Worm (Caenorhabditis elegans) whole organism, L1 larva: ENCODE measurements around the gene ZK792.5.

Experiments used
- C16A3.4 ChIP-seq: fragments of 150-350 bp; optimal IDR thresholded peaks from 2 replicates; lab custom pipeline; 2014; ENCODE audit warnings: missing biosample characterization, missing genetic modification characterization
- alr-1 ChIP-seq: fragments of 200-800 bp; sonication (Bioruptor generic); optimal IDR thresholded peaks from 2 replicates; lab custom pipeline; 2018; ENCODE audit warnings: borderline replicate concordance, mild to moderate bottlenecking, missing genetic modification characterization, missing compliant biosample characterization
- ama-1 ChIP-seq: fragments of 150-350 bp; optimal IDR thresholded peaks from 2 replicates; lab custom pipeline; 2014
- blmp-1 ChIP-seq: fragments of 150-350 bp; optimal IDR thresholded peaks from 2 replicates; lab custom pipeline; 2014; ENCODE audit warnings: missing biosample characterization, missing genetic modification characterization
- ceh-8 ChIP-seq: fragments of 200-800 bp; sonication (Bioruptor generic); optimal IDR thresholded peaks from 2 replicates; lab custom pipeline; 2018; ENCODE audit warnings: mild to moderate bottlenecking, missing genetic modification characterization, moderate library complexity, missing compliant biosample characterization
- ceh-82 ChIP-seq, 3 experiments: fragments of 150-350 bp in 1 of 3; sonication (generic microtip) in 2 of 3; optimal IDR thresholded peaks; 2 replicates each; lab custom pipeline; 2014 to 2017; ENCODE audit warnings: missing biosample characterization in 3 of 3, missing genetic modification characterization in 3 of 3
- ces-1 ChIP-seq: fragments of 150-350 bp; optimal IDR thresholded peaks from 2 replicates; lab custom pipeline; 2014; ENCODE audit warnings: missing biosample characterization, missing genetic modification reagents, missing genetic modification characterization
- dpl-1 ChIP-seq, 3 experiments: fragments of 150-350 bp in 2 of 3; sonication (generic microtip) in 1 of 3; optimal IDR thresholded peaks; 2 replicates each; lab custom pipeline; 2014 to 2017; ENCODE audit warnings: missing biosample characterization in 3 of 3, missing genetic modification characterization in 3 of 3, missing genetic modification reagents in 3 of 3
- elt-2 ChIP-seq: sonication (generic microtip); optimal IDR thresholded peaks from 2 replicates; lab custom pipeline; 2016; ENCODE audit warnings: missing genetic modification characterization, mild to moderate bottlenecking, inconsistent platforms, missing compliant biosample characterization, missing genetic modification reagents
- elt-3 ChIP-seq, 6 experiments: fragments of 150-350 bp in 1 of 6; sonication (generic microtip); optimal IDR thresholded peaks; 2 replicates each; lab custom pipeline; 2017 to 2018; ENCODE audit warnings: missing biosample characterization in 6 of 6, missing genetic modification characterization in 6 of 6, inconsistent platforms in 1 of 6
- ets-5 ChIP-seq: fragments of 200-800 bp; sonication (Bioruptor generic); IDR thresholded peaks from 2 replicates; pipeline ENCODE4 v1.3.6; 2022; ENCODE audit warnings: missing genetic modification characterization, missing compliant biosample characterization
- hlh-4 ChIP-seq: sonication (generic microtip); optimal IDR thresholded peaks from 2 replicates; lab custom pipeline; 2016; ENCODE audit warnings: mild to moderate bottlenecking, missing genetic modification characterization, missing compliant biosample characterization
- isw-1 ChIP-seq: fragments of 200-800 bp; sonication (Bioruptor generic); IDR thresholded peaks from 2 replicates; pipeline ENCODE4 v1.3.6; 2022; ENCODE audit warnings: missing genetic modification characterization, missing compliant biosample characterization
- jun-1 ChIP-seq: fragments of 150-350 bp; optimal IDR thresholded peaks from 2 replicates; lab custom pipeline; 2014; ENCODE audit warnings: missing biosample characterization, missing genetic modification reagents, missing genetic modification characterization
- lin-14 ChIP-seq: fragments of 200-800 bp; sonication (Bioruptor generic); optimal IDR thresholded peaks from 2 replicates; lab custom pipeline; 2018; ENCODE audit warnings: mild to moderate bottlenecking, missing genetic modification characterization, moderate library complexity, missing compliant biosample characterization
- lin-35 ChIP-seq, 2 experiments: fragments of 150-350 bp; optimal IDR thresholded peaks; 2 replicates each; lab custom pipeline; 2014; ENCODE audit warnings: missing biosample characterization in 2 of 2, missing genetic modification characterization in 2 of 2, missing genetic modification reagents in 2 of 2
- lin-39 ChIP-seq: fragments of 150-350 bp; optimal IDR thresholded peaks from 2 replicates; lab custom pipeline; 2014; ENCODE audit warnings: missing biosample characterization, missing genetic modification reagents, missing genetic modification characterization
- lsy-2 ChIP-seq, 2 experiments: fragments of 150-350 bp; optimal IDR thresholded peaks; 2 replicates each; lab custom pipeline; 2014; ENCODE audit warnings: missing biosample characterization in 2 of 2, missing genetic modification characterization in 2 of 2
- mab-9 ChIP-seq: fragments of 200-800 bp; sonication (Bioruptor generic); IDR thresholded peaks from 2 replicates; pipeline ENCODE4 v1.3.6; 2022; ENCODE audit warnings: missing genetic modification reagents, missing genetic modification characterization, missing compliant biosample characterization
- mdl-1 ChIP-seq, 2 experiments: fragments of 150-350 bp; optimal IDR thresholded peaks; 2 replicates each; lab custom pipeline; 2014 to 2017; ENCODE audit warnings: missing biosample characterization in 2 of 2, missing genetic modification characterization in 2 of 2, inconsistent platforms in 1 of 2
- nhr-11 ChIP-seq: fragments of 150-350 bp; optimal IDR thresholded peaks from 2 replicates; lab custom pipeline; 2014; ENCODE audit warnings: missing biosample characterization, missing genetic modification characterization
- nhr-85 ChIP-seq: sonication (generic microtip); peaks from one replicate; lab custom pipeline; 2016; ENCODE audit warnings: missing genetic modification characterization, inconsistent platforms, missing compliant biosample characterization
- nhr-90 ChIP-seq: sonication (generic microtip); optimal IDR thresholded peaks from 2 replicates; lab custom pipeline; 2016; ENCODE audit warnings: mild to moderate bottlenecking, missing genetic modification characterization, missing compliant biosample characterization; ENCODE audit not compliant: poor library complexity
- pag-3 ChIP-seq: sonication (generic microtip); optimal IDR thresholded peaks from 2 replicates; lab custom pipeline; 2017; ENCODE audit warnings: missing genetic modification characterization, mild to moderate bottlenecking, missing compliant biosample characterization, antibody characterized with exemption, borderline replicate concordance; ENCODE audit not compliant: insufficient read depth
- pqm-1 ChIP-seq: sonication (generic microtip); optimal IDR thresholded peaks from 3 replicates; lab custom pipeline; 2017; ENCODE audit warnings: missing biosample characterization, missing genetic modification characterization
- snpc-4 ChIP-seq: fragments of 150-350 bp; optimal IDR thresholded peaks from 2 replicates; lab custom pipeline; 2014; ENCODE audit warnings: missing biosample characterization, missing genetic modification characterization
- sox-4 ChIP-seq: sonication (generic microtip); optimal IDR thresholded peaks from 2 replicates; lab custom pipeline; 2016; ENCODE audit warnings: missing genetic modification characterization, missing compliant biosample characterization
- sup-37 ChIP-seq: fragments of 200-800 bp; sonication (Bioruptor generic); optimal IDR thresholded peaks from 2 replicates; lab custom pipeline; 2018; ENCODE audit warnings: mild to moderate bottlenecking, missing genetic modification characterization, missing compliant biosample characterization
- swsn-7 ChIP-seq: sonication (generic microtip); optimal IDR thresholded peaks from 2 replicates; lab custom pipeline; 2016; ENCODE audit warnings: missing genetic modification characterization, missing compliant biosample characterization
- vab-15 ChIP-seq: sonication (generic microtip); optimal IDR thresholded peaks from 2 replicates; lab custom pipeline; 2017; ENCODE audit warnings: missing genotype, mild to moderate bottlenecking, missing genetic modification characterization, missing compliant biosample characterization
- xbp-1 ChIP-seq: sonication (generic microtip); optimal IDR thresholded peaks from 2 replicates; lab custom pipeline; 2016; ENCODE audit warnings: missing genetic modification characterization, missing compliant biosample characterization
- ztf-11 ChIP-seq, 2 experiments: sonication (generic microtip); optimal IDR thresholded peaks; 2 replicates each; lab custom pipeline; 2016 to 2017; ENCODE audit warnings: missing genetic modification characterization in 2 of 2, missing biosample characterization in 1 of 2, missing compliant biosample characterization in 1 of 2

Gene ZK792.5

ce11 chrIV:11700100-11700499, 12.2 kb upstream of the ZK792.5 start:
- TF ChIP-seq blmp-1 (tag; lab: Kevin White, UChicago) (peak; percentile 99), alr-1 (tag; lab: Kevin White, UChicago) (no peak), elt-3 (tag; optimal IDR thresholded peaks at IDR 0.05; lab: Kevin White, UChicago) (peak in 2 of 6 experiments; percentile 27 to 65), nhr-85 (tag; lab: Kevin White, UChicago) (peak; percentile 23), lin-14 (GFP tag; lab: Kevin White, UChicago) (no peak)

- TF ChIP-seq lsy-2 (tag; optimal IDR thresholded peaks at IDR 0.05; lab: Kevin White, UChicago) (no peak), nhr-85 (tag; lab: Kevin White, UChicago) (no peak), ces-1 (GFP tag; lab: Kevin White, UChicago) (no peak), blmp-1 (tag; lab: Kevin White, UChicago) (no peak), jun-1 (no peak), mab-9 (no peak), vab-15 (tag; lab: Kevin White, UChicago) (no peak), lin-39 (no peak), lin-35 (GFP tag; optimal IDR thresholded peaks at IDR 0.05; lab: Kevin White, UChicago) (no peak), swsn-7 (tag; lab: Kevin White, UChicago) (no peak), nhr-11 (no peak), ama-1 (lab: Kevin White, UChicago) (no peak), ceh-8 (GFP tag; lab: Kevin White, UChicago) (no peak), pag-3 (no peak), hlh-4 (tag; lab: Kevin White, UChicago) (no peak), isw-1 (no peak)
These were observed 9.6 kb upstream of the ZK792.5 start for ce11 chrIV:11697514-11697913.

- TF ChIP-seq mdl-1 (tag; optimal IDR thresholded peaks at IDR 0.05; lab: Kevin White, UChicago) (no peak), elt-3 (tag; optimal IDR thresholded peaks at IDR 0.05; lab: Kevin White, UChicago) (no peak), C16A3.4 (no peak), dpl-1 (GFP tag; optimal IDR thresholded peaks at IDR 0.05; lab: Kevin White, UChicago) (no peak), sox-4 (no peak), ces-1 (GFP tag; lab: Kevin White, UChicago) (no peak), ets-5 (GFP tag; lab: Robert Waterston, UW) (no peak), pqm-1 (tag; lab: Kevin White, UChicago) (no peak), nhr-11 (no peak), ztf-11 (tag; optimal IDR thresholded peaks at IDR 0.05; lab: Kevin White, UChicago) (no peak), sup-37 (no peak), elt-2 (tag; lab: Kevin White, UChicago) (no peak), nhr-85 (tag; lab: Kevin White, UChicago) (no peak), lin-35 (GFP tag; optimal IDR thresholded peaks at IDR 0.05; lab: Kevin White, UChicago) (no peak), snpc-4 (no peak), nhr-90 (tag; lab: Kevin White, UChicago) (no peak)
These were observed 7.7 kb upstream of the ZK792.5 start for ce11 chrIV:11695634-11696033.

ce11 chrIV:11694143-11694542, 6.2 kb upstream of the ZK792.5 start, which contains the start of gene ZK792.7:
Gene ZK792.7 (plus strand): TSS chrIV:11694443.
- TF ChIP-seq lin-39 (no peak), xbp-1 (tag; lab: Kevin White, UChicago) (no peak), nhr-85 (tag; lab: Kevin White, UChicago) (no peak), swsn-7 (tag; lab: Kevin White, UChicago) (no peak), sox-4 (no peak), ztf-11 (tag; optimal IDR thresholded peaks at IDR 0.05; lab: Kevin White, UChicago) (no peak)

- TF ChIP-seq elt-2 (tag; lab: Kevin White, UChicago) = no peak
- no peak for TF ChIP-seq ceh-82 (tag; optimal IDR thresholded peaks at IDR 0.05; lab: Kevin White, UChicago)
These were observed 5.6 kb upstream of the ZK792.5 start, which contains the start of gene ZK792.12 for ce11 chrIV:11693493-11693892. Gene ZK792.12 (plus strand): TSS chrIV:11693793.
